Fruit fly (Drosophila melanogaster) whole organism, prepupa: ENCODE measurements around the gene CG34310.

Source experiments
- Blimp-1 ChIP-seq: fragments of 200-800 bp; sonication (Bioruptor generic); optimal IDR thresholded peaks from 3 replicates; lab custom pipeline; 2017; ENCODE audit warnings: missing biosample characterization, missing genetic modification characterization, mild to moderate bottlenecking, moderate library complexity, missing genetic modification reagents
- CG11294 ChIP-seq: fragments of 200-800 bp; sonication (Bioruptor generic); IDR thresholded peaks from 2 replicates; pipeline ENCODE4 v1.3.6; 2022; ENCODE audit warnings: missing biosample characterization, missing genetic modification characterization
- CG11902 ChIP-seq: fragments of 200-800 bp; sonication (Bioruptor generic); optimal IDR thresholded peaks from 3 replicates; lab custom pipeline; 2016; ENCODE audit warnings: missing biosample characterization, missing genetic modification characterization
- CG1621 ChIP-seq: fragments of 200-800 bp; sonication (Bioruptor generic); optimal IDR thresholded peaks from 3 replicates; lab custom pipeline; 2018; ENCODE audit warnings: missing biosample characterization, mild to moderate bottlenecking, missing genetic modification characterization
- CG16779 ChIP-seq: fragments of 200-800 bp; sonication (Bioruptor generic); optimal IDR thresholded peaks from 3 replicates; lab custom pipeline; 2017; ENCODE audit warnings: missing biosample characterization, mild to moderate bottlenecking, missing genetic modification characterization
- CG3032 ChIP-seq: fragments of 200-800 bp; optimal IDR thresholded peaks from 2 replicates; lab custom pipeline; 2019; ENCODE audit warnings: missing biosample characterization, mild to moderate bottlenecking, missing genetic modification characterization, moderate library complexity
- CG31627 ChIP-seq: fragments of 200-800 bp; sonication (Bioruptor generic); optimal IDR thresholded peaks from 3 replicates; lab custom pipeline; 2016; ENCODE audit warnings: missing biosample characterization, missing genetic modification characterization
- CG32006 ChIP-seq: fragments of 200-800 bp; sonication (Bioruptor generic); optimal IDR thresholded peaks from 3 replicates; lab custom pipeline; 2017; ENCODE audit warnings: missing biosample characterization, mild to moderate bottlenecking, missing genetic modification characterization
- CG34406 ChIP-seq: fragments of 200-800 bp; sonication (Bioruptor generic); optimal IDR thresholded peaks from 3 replicates; lab custom pipeline; 2016; ENCODE audit warnings: missing biosample characterization, missing genetic modification characterization
- CG4318 ChIP-seq: fragments of 200-800 bp; sonication (Bioruptor generic); optimal IDR thresholded peaks from 3 replicates; lab custom pipeline; 2017; ENCODE audit warnings: missing biosample characterization, mild to moderate bottlenecking, missing genetic modification characterization
- CG6163 ChIP-seq: fragments of 200-800 bp; sonication (Bioruptor generic); IDR thresholded peaks from 3 replicates; pipeline ENCODE4 v1.3.6; 2022; ENCODE audit warnings: missing biosample characterization, missing genetic modification characterization
- CG6792 ChIP-seq: fragments of 200-800 bp; sonication (Bioruptor generic); optimal IDR thresholded peaks from 3 replicates; lab custom pipeline; 2016; ENCODE audit warnings: missing biosample characterization, missing genetic modification characterization
- CG6808 ChIP-seq: fragments of 200-800 bp; sonication (Bioruptor generic); optimal IDR thresholded peaks from 3 replicates; lab custom pipeline; 2017; ENCODE audit warnings: missing biosample characterization, missing genetic modification characterization, mild to moderate bottlenecking, moderate library complexity, missing genetic modification reagents
- CG6854 ChIP-seq: fragments of 200-800 bp; sonication (Bioruptor generic); optimal IDR thresholded peaks from 2 replicates; lab custom pipeline; 2017; ENCODE audit warnings: missing biosample characterization, mild to moderate bottlenecking, missing genetic modification characterization
- CG8119 ChIP-seq: fragments of 200-800 bp; sonication (Bioruptor generic); IDR thresholded peaks from 3 replicates; pipeline ENCODE4 v1.3.6; 2022; ENCODE audit warnings: missing biosample characterization, missing genetic modification characterization
- CG8319 ChIP-seq: fragments of 200-800 bp; sonication (Bioruptor generic); optimal IDR thresholded peaks from 3 replicates; lab custom pipeline; 2016; ENCODE audit warnings: missing biosample characterization, missing genetic modification characterization
- CG9139 ChIP-seq: fragments of 200-800 bp; sonication (Bioruptor generic); optimal IDR thresholded peaks from 3 replicates; lab custom pipeline; 2017; ENCODE audit warnings: missing biosample characterization, mild to moderate bottlenecking, missing genetic modification characterization
- Eip75B ChIP-seq: fragments of 200-800 bp; sonication (Bioruptor generic); optimal IDR thresholded peaks from 3 replicates; lab custom pipeline; 2016; ENCODE audit warnings: missing biosample characterization, missing genetic modification characterization
- Ets96B ChIP-seq: fragments of 200-800 bp; optimal IDR thresholded peaks from 2 replicates; lab custom pipeline; 2019; ENCODE audit warnings: missing biosample characterization, mild to moderate bottlenecking, missing genetic modification characterization, moderate library complexity
- Gug ChIP-seq: fragments of 200-800 bp; sonication (Bioruptor generic); IDR thresholded peaks from 2 replicates; pipeline ENCODE4 v1.3.6; 2022; ENCODE audit warnings: missing biosample characterization, missing genetic modification characterization
- Hr4 ChIP-seq: fragments of 200-800 bp; sonication (Bioruptor generic); optimal IDR thresholded peaks from 3 replicates; lab custom pipeline; 2016; ENCODE audit warnings: missing biosample characterization, missing genetic modification characterization
- OdsH ChIP-seq: fragments of 200-800 bp; sonication (Bioruptor generic); optimal IDR thresholded peaks from 3 replicates; lab custom pipeline; 2016; ENCODE audit warnings: missing biosample characterization, missing genetic modification characterization
- Sox14 ChIP-seq: fragments of 200-800 bp; sonication (Bioruptor generic); optimal IDR thresholded peaks from 3 replicates; lab custom pipeline; 2016; ENCODE audit warnings: missing biosample characterization, missing genetic modification characterization
- achi ChIP-seq: fragments of 200-800 bp; sonication (Bioruptor generic); optimal IDR thresholded peaks from 3 replicates; lab custom pipeline; 2016; ENCODE audit warnings: missing biosample characterization, missing genetic modification characterization
- acj6 ChIP-seq: fragments of 200-800 bp; sonication (Bioruptor generic); optimal IDR thresholded peaks from 3 replicates; lab custom pipeline; 2016; ENCODE audit warnings: missing biosample characterization, missing genetic modification characterization
- cyc ChIP-seq: fragments of 200-800 bp; sonication (Bioruptor generic); optimal IDR thresholded peaks from 3 replicates; lab custom pipeline; 2016; ENCODE audit warnings: missing biosample characterization, missing genetic modification characterization
- dac ChIP-seq: fragments of 200-800 bp; sonication (Bioruptor generic); optimal IDR thresholded peaks from 2 replicates; lab custom pipeline; 2017; ENCODE audit warnings: missing biosample characterization, mild to moderate bottlenecking, missing genetic modification characterization
- dsx ChIP-seq: fragments of 200-800 bp; optimal IDR thresholded peaks from 3 replicates; lab custom pipeline; 2019; ENCODE audit warnings: missing biosample characterization, mild to moderate bottlenecking, missing genetic modification characterization, moderate library complexity; ENCODE audit not compliant: poor library complexity, severe bottlenecking
- eg ChIP-seq: fragments of 200-800 bp; sonication (Bioruptor generic); IDR thresholded peaks from 3 replicates; pipeline ENCODE4 v1.3.6; 2022; ENCODE audit warnings: missing biosample characterization, missing genetic modification characterization
- esn ChIP-seq: fragments of 200-800 bp; sonication (Bioruptor generic); optimal IDR thresholded peaks from 2 replicates; lab custom pipeline; 2016; ENCODE audit warnings: missing biosample characterization, mild to moderate bottlenecking, missing genetic modification characterization, moderate library complexity
- fd85E ChIP-seq: fragments of 200-800 bp; sonication (Bioruptor generic); optimal IDR thresholded peaks from 3 replicates; lab custom pipeline; 2016; ENCODE audit warnings: missing biosample characterization, missing genetic modification characterization
- fkh ChIP-seq: fragments of 200-800 bp; sonication (Bioruptor generic); optimal IDR thresholded peaks from 3 replicates; lab custom pipeline; 2017; ENCODE audit warnings: missing biosample characterization, mild to moderate bottlenecking, missing genetic modification characterization, moderate library complexity
- lz ChIP-seq: fragments of 200-800 bp; sonication (Bioruptor generic); optimal IDR thresholded peaks from 3 replicates; lab custom pipeline; 2016; ENCODE audit warnings: missing biosample characterization, missing genetic modification characterization
- net ChIP-seq: fragments of 200-800 bp; sonication (Bioruptor generic); optimal IDR thresholded peaks from 3 replicates; lab custom pipeline; 2016; ENCODE audit warnings: missing biosample characterization, missing genetic modification characterization
- pdm3 ChIP-seq: fragments of 200-800 bp; sonication (Bioruptor generic); optimal IDR thresholded peaks from 3 replicates; lab custom pipeline; 2016; ENCODE audit warnings: missing biosample characterization, missing genetic modification characterization
- spab ChIP-seq: fragments of 200-800 bp; sonication (Bioruptor generic); optimal IDR thresholded peaks from 2 replicates; lab custom pipeline; 2017; ENCODE audit warnings: missing biosample characterization, mild to moderate bottlenecking, missing genetic modification characterization, missing genetic modification reagents
- svp ChIP-seq: fragments of 200-800 bp; sonication (Bioruptor generic); peaks from one replicate; lab custom pipeline; 2016; ENCODE audit warnings: missing biosample characterization, missing genetic modification characterization
- topi ChIP-seq: fragments of 200-800 bp; sonication (Bioruptor generic); optimal IDR thresholded peaks from 3 replicates; lab custom pipeline; 2016; ENCODE audit warnings: missing biosample characterization, missing genetic modification characterization
- vri ChIP-seq: fragments of 200-800 bp; sonication (Bioruptor generic); optimal IDR thresholded peaks from 3 replicates; lab custom pipeline; 2016; ENCODE audit warnings: missing biosample characterization, mild to moderate bottlenecking, missing genetic modification characterization

CG34310 gene

dm6 chr2L:6648163-6648628 lies 15.3 kb upstream of the CG34310 start (continued):
- TF ChIP-seq Sox14 (GFP tag; lab: Kevin White, UChicago), result peak; percentile 96
- peak; percentile 96 for TF ChIP-seq eg
- TF ChIP-seq CG9139 (GFP tag; lab: Kevin White, UChicago), result peak; percentile 68
- peak; percentile 93 for TF ChIP-seq topi (GFP tag; lab: Kevin White, UChicago)
- TF ChIP-seq dac (GFP tag; lab: Kevin White, UChicago), result peak; percentile 95
- peak; percentile 95 for TF ChIP-seq CG3032
- TF ChIP-seq CG6808 (GFP tag; lab: Kevin White, UChicago), result peak; percentile 90
- TF ChIP-seq CG16779 (tag; lab: Kevin White, UChicago), result peak; percentile 88
- TF ChIP-seq CG32006 (GFP tag; lab: Kevin White, UChicago), result peak; percentile 98
- peak; percentile 90 for TF ChIP-seq CG6792
- TF ChIP-seq CG34406 (GFP tag; lab: Kevin White, UChicago), result peak; percentile 92
- peak; percentile 95 for TF ChIP-seq Eip75B (GFP tag; lab: Kevin White, UChicago)
- TF ChIP-seq fkh (GFP tag; lab: Kevin White, UChicago), result peak; percentile 78
- peak; percentile 88 for TF ChIP-seq spab (GFP tag; lab: Kevin White, UChicago)
- TF ChIP-seq dsx (GFP tag; lab: Kevin White, UChicago), result peak; percentile 86
- TF ChIP-seq CG6163 (GFP tag; lab: Robert Waterston, UW), result peak; percentile 93
- peak; percentile 94 for TF ChIP-seq CG31627 (GFP tag; lab: Kevin White, UChicago)
- no peak for TF ChIP-seq pdm3 (GFP tag; lab: Kevin White, UChicago)
- peak; percentile 89 for TF ChIP-seq CG8319 (GFP tag; lab: Kevin White, UChicago)
- TF ChIP-seq CG4318 (GFP tag; lab: Kevin White, UChicago), result peak; percentile 97
- TF ChIP-seq fd85E (GFP tag; lab: Kevin White, UChicago), result peak; percentile 60
- TF ChIP-seq acj6 (GFP tag; lab: Kevin White, UChicago), result peak; percentile 96
- TF ChIP-seq CG11902, result peak; percentile 85
- peak; percentile 91 for TF ChIP-seq CG11294 (GFP tag; lab: Robert Waterston, UW)
- peak; percentile 97 for TF ChIP-seq CG8119 (GFP tag; lab: Robert Waterston, UW)

dm6 chr2L:6649085-6649754 lies 14.2 kb upstream of the CG34310 start, which contains the start of the genes CG31635 and Tango1:
CG31635 (minus strand) TSS chr2L:6649114.
Tango1 (plus strand) TSS chr2L:6649388.
- TF ChIP-seq esn (GFP tag; lab: Kevin White, UChicago), result peak; percentile 11
- no peak for TF ChIP-seq CG11294 (GFP tag; lab: Robert Waterston, UW)
- TF ChIP-seq Blimp-1 (GFP tag; lab: Kevin White, UChicago), result peak; percentile 48
- TF ChIP-seq CG6163 (GFP tag; lab: Robert Waterston, UW), result peak; percentile 39; the same call in 1 of the 3 replicates
- no peak for TF ChIP-seq CG6854 (GFP tag; lab: Kevin White, UChicago)
- 0 out of 3 replicates have a peak, but pooled peaks have one; percentile 22 for TF ChIP-seq eg
- TF ChIP-seq cyc (GFP tag; lab: Kevin White, UChicago), result peak; percentile 53
- peak; percentile 34 for TF ChIP-seq lz (GFP tag; lab: Kevin White, UChicago)
- TF ChIP-seq Gug (GFP tag; lab: Robert Waterston, UW), result peak; percentile 21; the same call in 1 of the 2 replicates
- peak; percentile 48 for TF ChIP-seq CG31627 (GFP tag; lab: Kevin White, UChicago)
- TF ChIP-seq CG3032, result peak; percentile 22
- peak; percentile 51 for TF ChIP-seq Sox14 (GFP tag; lab: Kevin White, UChicago)
- TF ChIP-seq svp (GFP tag; lab: Kevin White, UChicago), result peak; percentile 83
- TF ChIP-seq vri (GFP tag; lab: Kevin White, UChicago), result peak; percentile 20
- TF ChIP-seq dsx (GFP tag; lab: Kevin White, UChicago), result no peak

dm6 chr2L:6656264-6656676 lies 7.2 kb upstream of the CG34310 start, which contains the start of gene CG31633:
CG31633 (minus strand) TSS chr2L:6656321.
- TF ChIP-seq Hr4 (GFP tag; lab: Kevin White, UChicago), result no peak
- no peak for TF ChIP-seq CG6854 (GFP tag; lab: Kevin White, UChicago)
- no peak for TF ChIP-seq Ets96B (tag; lab: Kevin White, UChicago)
- TF ChIP-seq net (GFP tag; lab: Kevin White, UChicago), result no peak
- TF ChIP-seq OdsH, result no peak
- no peak for TF ChIP-seq CG1621
- TF ChIP-seq achi (GFP tag; lab: Kevin White, UChicago), result peak; percentile 92
- TF ChIP-seq, all 60 proteins: peak for 1
